Fruit fly (Drosophila melanogaster) whole organism, embryonic: ENCODE data around the gene CG13654.

Experiments used
- Atf6 ChIP-seq: fragments of 200-800 bp; sonication (Bioruptor generic); IDR thresholded peaks from 2 replicates; pipeline ENCODE4 v1.3.6; 2022; ENCODE audit warnings: missing biosample characterization, missing genetic modification characterization
- CG1024 ChIP-seq: fragments of 200-800 bp; sonication (Bioruptor generic); IDR thresholded peaks from 2 replicates; pipeline ENCODE4 v1.3.6; 2022; ENCODE audit warnings: missing biosample characterization, missing genetic modification characterization
- CG10654 ChIP-seq: fragments of 200-800 bp; sonication (Bioruptor generic); optimal IDR thresholded peaks from 2 replicates; lab custom pipeline; 2016; ENCODE audit warnings: missing biosample characterization, missing genetic modification characterization
- CG11504 ChIP-seq: fragments of 200-800 bp; sonication (Bioruptor generic); optimal IDR thresholded peaks from 3 replicates; lab custom pipeline; 2019; ENCODE audit warnings: missing biosample characterization, mild to moderate bottlenecking, missing genetic modification characterization, moderate library complexity
- CG11560 ChIP-seq: fragments of 200-800 bp; sonication (Bioruptor generic); IDR thresholded peaks from 3 replicates; pipeline ENCODE4 v1.3.6; 2022; ENCODE audit warnings: missing biosample characterization, missing genetic modification characterization
- CG11695 ChIP-seq: fragments of 200-800 bp; sonication (Bioruptor generic); IDR thresholded peaks from 3 replicates; pipeline ENCODE4 v1.3.6; 2022; ENCODE audit warnings: missing biosample characterization, missing genetic modification characterization
- CG11723 ChIP-seq: fragments of 200-800 bp; sonication (Bioruptor generic); optimal IDR thresholded peaks from 2 replicates; lab custom pipeline; 2017; ENCODE audit warnings: missing biosample characterization, mild to moderate bottlenecking, missing genetic modification characterization
- CG12391 ChIP-seq: fragments of 200-800 bp; sonication (Bioruptor generic); optimal IDR thresholded peaks from 3 replicates; lab custom pipeline; 2018; ENCODE audit warnings: missing biosample characterization, mild to moderate bottlenecking, missing genetic modification characterization, moderate library complexity
- CG13624 ChIP-seq: fragments of 200-800 bp; sonication (Bioruptor generic); optimal IDR thresholded peaks from 2 replicates; lab custom pipeline; 2016; ENCODE audit warnings: missing biosample characterization, missing genetic modification characterization
- CG14667 ChIP-seq: fragments of 200-800 bp; sonication (Bioruptor generic); IDR thresholded peaks from 2 replicates; pipeline ENCODE4 v1.3.6; 2022; ENCODE audit warnings: missing biosample characterization, missing genetic modification characterization
- CG17612 ChIP-seq: fragments of 200-800 bp; sonication (Bioruptor generic); IDR thresholded peaks from 2 replicates; pipeline ENCODE4 v1.3.6; 2022; ENCODE audit warnings: missing biosample characterization, missing genetic modification characterization
- CG18262 ChIP-seq: fragments of 200-800 bp; optimal IDR thresholded peaks from 3 replicates; lab custom pipeline; 2019; ENCODE audit warnings: missing biosample characterization, mild to moderate bottlenecking, missing genetic modification characterization, moderate library complexity
- CG18599 ChIP-seq: fragments of 200-800 bp; sonication (Bioruptor generic); optimal IDR thresholded peaks from 3 replicates; lab custom pipeline; 2017; ENCODE audit warnings: missing biosample characterization, missing genetic modification characterization, mild to moderate bottlenecking, moderate library complexity, missing genetic modification reagents
- CG2678 ChIP-seq: fragments of 200-800 bp; sonication (Bioruptor generic); optimal IDR thresholded peaks from 3 replicates; lab custom pipeline; 2019; ENCODE audit warnings: missing biosample characterization, mild to moderate bottlenecking, missing genetic modification characterization, moderate library complexity
- CG30403 ChIP-seq: fragments of 200-800 bp; sonication (Bioruptor generic); optimal IDR thresholded peaks from 3 replicates; lab custom pipeline; 2016; ENCODE audit warnings: missing biosample characterization, missing genetic modification characterization
- CG4360 ChIP-seq: fragments of 200-800 bp; sonication (Bioruptor generic); IDR thresholded peaks from 2 replicates; pipeline ENCODE4 v1.3.6; 2022; ENCODE audit warnings: missing biosample characterization, missing genetic modification characterization
- CG5953 ChIP-seq: fragments of 200-800 bp; sonication (Bioruptor generic); IDR thresholded peaks from 2 replicates; pipeline ENCODE4 v1.3.6; 2022; ENCODE audit warnings: missing biosample characterization, missing genetic modification characterization
- CG6765 ChIP-seq: fragments of 200-800 bp; sonication (Bioruptor generic); optimal IDR thresholded peaks from 3 replicates; lab custom pipeline; 2017; ENCODE audit warnings: missing biosample characterization, mild to moderate bottlenecking, missing genetic modification characterization
- CHES-1-like ChIP-seq: fragments of 200-800 bp; sonication (Bioruptor generic); optimal IDR thresholded peaks from 2 replicates; lab custom pipeline; 2016; ENCODE audit warnings: missing biosample characterization, missing genetic modification characterization
- CkIIα-i1 ChIP-seq: fragments of 200-800 bp; sonication (Bioruptor generic); IDR thresholded peaks from 2 replicates; pipeline ENCODE4 v1.3.6; 2022; ENCODE audit warnings: missing biosample characterization, missing genetic modification characterization
- D19A ChIP-seq: fragments of 200-800 bp; optimal IDR thresholded peaks from 3 replicates; lab custom pipeline; 2019; ENCODE audit warnings: missing biosample characterization, mild to moderate bottlenecking, missing genetic modification characterization, moderate library complexity
- Dad ChIP-seq: fragments of 200-800 bp; sonication (Bioruptor generic); optimal IDR thresholded peaks from 3 replicates; lab custom pipeline; 2016; ENCODE audit warnings: missing biosample characterization, missing genetic modification characterization
- Doc3 ChIP-seq: fragments of 200-800 bp; sonication (Bioruptor generic); IDR thresholded peaks from 3 replicates; pipeline ENCODE4 v1.3.6; 2022; ENCODE audit warnings: missing biosample characterization, missing genetic modification characterization; ENCODE audit not compliant: partially characterized antibody
- Drgx ChIP-seq: fragments of 200-800 bp; sonication (Bioruptor generic); IDR thresholded peaks from 2 replicates; pipeline ENCODE4 v1.3.6; 2022; ENCODE audit warnings: missing biosample characterization, missing genetic modification characterization
- Eip74EF ChIP-seq, 2 experiments: fragments of 200-800 bp in 1 of 2; fragments of >200 bp in 1 of 2; sonication (Bioruptor generic) in 1 of 2; optimal IDR thresholded peaks; 2 replicates each; lab custom pipeline; 2017 to 2019; ENCODE audit warnings: missing biosample characterization in 2 of 2, missing genetic modification characterization in 2 of 2, mild to moderate bottlenecking in 1 of 2, moderate library complexity in 1 of 2
- H15 ChIP-seq: fragments of 200-800 bp; sonication (Bioruptor generic); IDR thresholded peaks from 3 replicates; pipeline ENCODE4 v1.3.6; 2022; ENCODE audit warnings: missing biosample characterization, missing genetic modification characterization
- H2.0 ChIP-seq: fragments of 200-800 bp; sonication (Bioruptor generic); IDR thresholded peaks from 2 replicates; pipeline ENCODE4 v1.3.6; 2022; ENCODE audit warnings: missing biosample characterization, missing genetic modification characterization
- HHEX ChIP-seq: fragments of 200-800 bp; sonication (Bioruptor generic); optimal IDR thresholded peaks from 3 replicates; lab custom pipeline; 2017; ENCODE audit warnings: missing biosample characterization, mild to moderate bottlenecking, missing genetic modification characterization, missing genetic modification reagents
- Hmr ChIP-seq: fragments of 200-800 bp; sonication (Bioruptor generic); optimal IDR thresholded peaks from 3 replicates; lab custom pipeline; 2017; ENCODE audit warnings: mild to moderate bottlenecking, missing biosample characterization, missing genetic modification reagents, missing genetic modification characterization
- MBD-R2 ChIP-seq: fragments of 200-800 bp; sonication (Bioruptor generic); IDR thresholded peaks from 2 replicates; pipeline ENCODE4 v1.3.6; 2022; ENCODE audit warnings: missing biosample characterization, missing genetic modification characterization
- Pdp1 ChIP-seq, 2 experiments: fragments of 200-800 bp; sonication (Bioruptor generic); optimal IDR thresholded peaks; 3 replicates each; lab custom pipeline; 2016; ENCODE audit warnings: missing biosample characterization in 2 of 2, missing genetic modification characterization in 2 of 2, mild to moderate bottlenecking in 1 of 2, moderate library complexity in 1 of 2
- Sin3A ChIP-seq: fragments of >200 bp; optimal IDR thresholded peaks from 2 replicates; lab custom pipeline; 2018
- Sry-δ ChIP-seq: fragments of 200-800 bp; sonication (Bioruptor generic); optimal IDR thresholded peaks from 2 replicates; lab custom pipeline; 2016; ENCODE audit warnings: missing biosample characterization, missing genetic modification characterization
- Vsx1 ChIP-seq: fragments of 200-800 bp; sonication (Bioruptor generic); optimal IDR thresholded peaks from 2 replicates; lab custom pipeline; 2017; ENCODE audit warnings: missing biosample characterization, mild to moderate bottlenecking, missing genetic modification characterization, missing genetic modification reagents
- ci ChIP-seq: fragments of 200-800 bp; sonication (Bioruptor generic); IDR thresholded peaks from 3 replicates; pipeline ENCODE4 v1.3.6; 2022; ENCODE audit warnings: missing biosample characterization, missing genetic modification characterization
- esg ChIP-seq: fragments of 200-800 bp; sonication (Bioruptor generic); conservative IDR thresholded peaks from 2 replicates; pipeline ENCODE4 v1.3.6; 2022; ENCODE audit warnings: missing biosample characterization, missing genetic modification characterization
- hkb ChIP-seq, 2 experiments: fragments of 200-800 bp in 1 of 2; fragments of >200 bp in 1 of 2; sonication (Bioruptor generic) in 1 of 2; IDR thresholded peaks in 1 of 2; optimal IDR thresholded peaks in 1 of 2; 2 replicates each; pipeline versions ENCODE4 v1.3.6 to Lab custom; 2017 to 2022; ENCODE audit warnings: missing biosample characterization in 1 of 2, missing genetic modification characterization in 1 of 2
- insv ChIP-seq, 2 experiments: fragments of 200-800 bp; sonication (Bioruptor generic); optimal IDR thresholded peaks; 3 replicates each; lab custom pipeline; 2016 to 2018; ENCODE audit warnings: missing biosample characterization in 2 of 2, missing genetic modification characterization in 2 of 2
- lmd ChIP-seq: fragments of 200-800 bp; sonication (Bioruptor generic); IDR thresholded peaks from 2 replicates; pipeline ENCODE4 v1.3.6; 2022; ENCODE audit warnings: missing biosample characterization, missing genetic modification characterization
- mam ChIP-seq: fragments of 200-800 bp; sonication (Bioruptor generic); optimal IDR thresholded peaks from 3 replicates; lab custom pipeline; 2016; ENCODE audit warnings: missing biosample characterization, missing genetic modification characterization
- pho ChIP-seq: fragments of 200-800 bp; sonication (Bioruptor generic); optimal IDR thresholded peaks from 2 replicates; lab custom pipeline; 2016; ENCODE audit warnings: missing biosample characterization, missing genetic modification characterization
- prd ChIP-seq, 3 experiments: fragments of >200 bp in 2 of 3; fragments of 200-800 bp in 1 of 3; sonication (Bioruptor generic) in 1 of 3; optimal IDR thresholded peaks in 2 of 3; IDR thresholded peaks in 1 of 3; 2 replicates in 2 of 3; 3 replicates in 1 of 3; pipeline versions ENCODE4 v1.3.6 to Lab custom; 2017 to 2022; ENCODE audit warnings: missing biosample characterization in 1 of 3, missing genetic modification characterization in 1 of 3
- salm ChIP-seq: fragments of 200-800 bp; sonication (Bioruptor generic); optimal IDR thresholded peaks from 2 replicates; lab custom pipeline; 2018; ENCODE audit warnings: missing biosample characterization, mild to moderate bottlenecking, missing genetic modification characterization
- seq ChIP-seq: fragments of 200-800 bp; sonication (Bioruptor generic); IDR thresholded peaks from 2 replicates; pipeline ENCODE4 v1.3.6; 2022; ENCODE audit warnings: missing biosample characterization, missing genetic modification characterization
- sim ChIP-seq: fragments of 200-800 bp; sonication (Bioruptor generic); IDR thresholded peaks from 2 replicates; pipeline ENCODE4 v1.3.6; 2022; ENCODE audit warnings: missing biosample characterization, missing genetic modification characterization
- stc ChIP-seq: fragments of 200-800 bp; sonication (Bioruptor generic); IDR thresholded peaks from 2 replicates; pipeline ENCODE4 v1.3.6; 2022; ENCODE audit warnings: missing biosample characterization, missing genetic modification characterization
- tup ChIP-seq: fragments of 200-800 bp; sonication (Bioruptor generic); optimal IDR thresholded peaks from 2 replicates; lab custom pipeline; 2016; ENCODE audit warnings: missing biosample characterization, mild to moderate bottlenecking, missing genetic modification characterization, moderate library complexity

The CG13654 gene

DNA sequence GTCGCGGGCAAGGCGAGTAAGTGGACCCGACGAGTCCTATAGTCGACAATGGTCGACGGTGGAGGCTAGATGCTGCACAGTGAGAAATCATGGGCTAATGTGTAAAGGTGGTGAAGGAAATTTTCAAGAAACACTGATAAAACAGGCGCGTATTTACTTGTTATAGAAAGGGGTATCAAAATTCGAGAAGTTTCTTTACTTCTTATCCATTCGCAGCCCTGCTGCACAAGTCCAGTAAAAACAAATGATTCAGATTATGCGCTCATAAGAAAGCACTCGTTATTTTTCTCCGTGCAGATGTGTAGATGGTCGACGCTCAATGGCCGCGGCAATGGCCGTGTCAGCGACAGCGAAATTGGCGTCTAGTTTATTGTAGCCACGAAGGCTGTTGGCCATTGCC lies 23.1 kb upstream of the CG13654 start (continued):
- TF ChIP-seq mam (GFP tag; lab: Kevin White, UChicago) = no peak
- TF ChIP-seq CG30403 (GFP tag; lab: Kevin White, UChicago) = no peak
- peak; percentile 15; the same call in 1 of the 2 replicates for TF ChIP-seq lmd (GFP tag; lab: Robert Waterston, UW)
- TF ChIP-seq CG1024 = 0 out of 2 replicates have a peak, but pooled peaks have one; percentile 5
- TF ChIP-seq CG2678 (tag; lab: Kevin White, UChicago) = peak; percentile 24
- no peak for TF ChIP-seq CG5953 (GFP tag; lab: Robert Waterston, UW)
- no peak for TF ChIP-seq pho (GFP tag; lab: Kevin White, UChicago)
- TF ChIP-seq CG18599 (GFP tag; lab: Kevin White, UChicago) = peak; percentile 53
- no peak for TF ChIP-seq Sry-δ (GFP tag; lab: Kevin White, UChicago)
- no peak for TF ChIP-seq prd (optimal IDR thresholded peaks at IDR 0.05; lab: Kevin White, UChicago)
- peak; percentile 51; the same call in 1 of the 3 replicates for TF ChIP-seq prd (GFP tag; IDR thresholded peaks at IDR 0.05; lab: Robert Waterston, UW)
- peak; percentile 28 for TF ChIP-seq CG11504 (tag; lab: Kevin White, UChicago)
- peak; percentile 13 for TF ChIP-seq CG18262
- TF ChIP-seq esg = 0 out of 2 replicates have a peak, but pooled peaks have one; percentile 5
- TF ChIP-seq, all 482 proteins: peak for 35

DNA sequence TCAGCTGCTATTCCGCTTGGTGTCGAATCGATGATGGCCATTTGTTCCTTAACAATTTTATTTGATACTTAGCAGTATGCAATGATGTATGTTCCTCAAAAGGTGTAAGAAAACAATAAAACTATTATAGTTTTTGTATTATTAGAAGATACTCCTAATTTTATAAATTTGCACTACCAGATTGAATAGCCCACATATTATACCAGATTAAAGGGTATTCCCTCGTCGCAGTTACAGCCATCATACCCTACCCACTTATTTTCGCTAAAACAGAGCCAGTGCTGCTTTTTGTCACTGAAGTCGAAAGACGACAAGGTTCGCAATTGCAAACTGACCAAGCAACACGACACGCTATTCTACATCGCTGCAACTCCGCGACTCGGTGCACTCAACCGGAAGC lies 22.2 kb upstream of the CG13654 start:
- TF ChIP-seq Pdp1 (GFP tag; optimal IDR thresholded peaks at IDR 0.05; lab: Kevin White, UChicago) (no peak), D19A (peak; percentile 67)

DNA sequence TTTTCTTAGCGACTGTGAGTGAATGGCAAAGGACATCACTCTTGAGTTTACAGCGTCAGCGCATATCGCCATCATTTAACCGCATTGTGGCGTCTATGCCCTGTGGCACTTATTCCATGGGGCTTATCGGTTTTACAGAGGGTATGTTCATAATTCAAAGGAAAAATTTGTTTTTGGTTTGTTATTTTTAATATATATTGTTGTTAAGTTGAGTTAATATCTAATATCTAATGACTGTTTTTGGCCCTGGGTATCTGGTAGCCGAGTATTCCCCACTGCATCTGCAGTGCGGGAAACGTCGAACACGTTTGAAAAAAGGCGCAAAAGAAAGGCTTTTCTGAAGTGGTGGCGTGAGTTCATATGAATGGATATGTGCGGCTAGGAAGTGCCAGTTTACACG lies 21.1 kb upstream of the CG13654 start:
- 0 out of 2 replicates have a peak, but pooled peaks have one; percentile 42 for TF ChIP-seq stc
- peak; percentile 80 for TF ChIP-seq CG18262
- TF ChIP-seq insv (GFP tag; optimal IDR thresholded peaks at IDR 0.05; lab: Kevin White, UChicago) = no peak
- no peak for TF ChIP-seq sim (GFP tag; lab: Robert Waterston, UW)
- no peak for TF ChIP-seq CG10654 (GFP tag; lab: Kevin White, UChicago)
- no peak for TF ChIP-seq CHES-1-like (GFP tag; lab: Kevin White, UChicago)
- peak; percentile 43 for TF ChIP-seq tup (GFP tag; lab: Kevin White, UChicago)
- TF ChIP-seq salm (tag; lab: Kevin White, UChicago) = no peak
- peak; percentile 15 for TF ChIP-seq CG11723 (GFP tag; lab: Kevin White, UChicago)
- peak; percentile 87 for TF ChIP-seq ci (GFP tag; lab: Robert Waterston, UW)
- peak; percentile 31; the same call in 1 of the 2 replicates for TF ChIP-seq CG4360 (GFP tag; lab: Robert Waterston, UW)
- TF ChIP-seq CG17612 = 0 out of 2 replicates have a peak, but pooled peaks have one; percentile 16
- no peak for TF ChIP-seq hkb (optimal IDR thresholded peaks at IDR 0.05; lab: Kevin White, UChicago)
- 0 out of 2 replicates have a peak, but pooled peaks have one; percentile 35 for TF ChIP-seq hkb (GFP tag; IDR thresholded peaks at IDR 0.05; lab: Robert Waterston, UW)
- no peak for TF ChIP-seq CG6765 (GFP tag; lab: Kevin White, UChicago)
- TF ChIP-seq CkIIα-i1 (GFP tag; lab: Robert Waterston, UW) = no peak
- no peak for TF ChIP-seq Dad
- TF ChIP-seq Drgx (GFP tag; lab: Robert Waterston, UW) = 0 out of 2 replicates have a peak, but pooled peaks have one; percentile 33
- TF ChIP-seq CG13624 (GFP tag; lab: Kevin White, UChicago) = no peak
- TF ChIP-seq CG14667 (GFP tag; lab: Robert Waterston, UW) = peak; percentile 47; the same call in 1 of the 2 replicates
- TF ChIP-seq Hmr (GFP tag; lab: Kevin White, UChicago) = no peak
- no peak for TF ChIP-seq HHEX (GFP tag; lab: Kevin White, UChicago)
- TF ChIP-seq H2.0 (GFP tag; lab: Robert Waterston, UW) = peak; percentile 79
- TF ChIP-seq CG11560 (tag; lab: Robert Waterston, UW) = no peak; the same call in 2 of the 3 replicates
- peak; percentile 46; the same call in 1 of the 2 replicates for TF ChIP-seq Atf6 (GFP tag; lab: Robert Waterston, UW)
- no peak for TF ChIP-seq MBD-R2 (GFP tag; lab: Robert Waterston, UW)
- TF ChIP-seq H15 = peak; percentile 61; the same call in 1 of the 3 replicates
- 0 out of 2 replicates have a peak, but pooled peaks have one; percentile 16 for TF ChIP-seq seq (GFP tag; lab: Robert Waterston, UW)
- TF ChIP-seq Eip74EF (GFP tag; optimal IDR thresholded peaks at IDR 0.05; lab: Kevin White, UChicago) = no peak
- TF ChIP-seq Sin3A (lab: Kevin White, UChicago) = no peak
- peak; percentile 81 for TF ChIP-seq CG12391 (tag; lab: Kevin White, UChicago)
- TF ChIP-seq CG11695 (GFP tag; lab: Robert Waterston, UW) = peak; percentile 68; the same call in 2 of the 3 replicates
- TF ChIP-seq Vsx1 (GFP tag; lab: Kevin White, UChicago) = no peak
- TF ChIP-seq Doc3 = no peak
